Fruit fly (Drosophila melanogaster): Measurements from ENCODE around the gene att-ORFB.

The att-ORFB gene

DNA sequence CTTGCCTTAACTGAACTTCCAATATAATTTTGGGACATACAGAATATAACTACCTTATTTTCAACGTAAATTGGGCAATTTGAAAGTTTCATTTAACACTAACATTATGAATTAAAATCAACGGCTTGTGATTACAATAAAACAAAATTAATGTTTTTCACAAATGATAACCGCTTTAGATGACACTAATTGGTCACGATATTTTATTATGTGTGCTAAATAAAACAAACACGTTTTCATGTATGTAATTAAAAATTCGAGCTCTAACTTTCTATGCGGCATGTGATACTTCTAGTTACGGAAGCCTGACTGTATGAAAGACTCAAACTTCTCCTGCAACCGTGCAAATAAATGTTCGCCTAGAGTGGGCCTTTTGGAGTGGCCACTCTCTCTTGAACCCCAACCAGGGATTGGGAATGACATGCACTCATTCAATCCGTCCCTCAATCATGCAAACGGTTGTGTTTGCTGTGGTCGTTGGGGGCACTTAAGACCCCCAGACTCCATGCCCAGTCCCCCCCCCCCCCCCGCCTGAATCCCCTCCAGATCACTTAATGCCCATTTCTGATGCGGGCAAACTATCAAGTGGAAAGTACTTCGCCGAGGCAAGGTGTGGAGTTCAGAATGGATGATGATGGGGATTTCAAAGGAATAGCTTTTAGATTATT, 41.1 kb upstream of the att-ORFB start:
- TF ChIP-seq bab1 (GFP tag; optimal IDR thresholded peaks at IDR 0.05), result no peak
- TF ChIP-seq CG1620 (GFP tag; optimal IDR thresholded peaks at IDR 0.05), result no peak
- no peak for TF ChIP-seq pad (GFP tag; optimal IDR thresholded peaks at IDR 0.05)
- no peak for TF ChIP-seq kay (GFP tag; ENCODE audit: borderline replicate concordance)
- no peak for TF ChIP-seq CG33017 (tag; optimal IDR thresholded peaks at IDR 0.05)
- TF ChIP-seq CG7045 (GFP tag; optimal IDR thresholded peaks at IDR 0.05), result no peak
- TF ChIP-seq Mnt (GFP tag; optimal IDR thresholded peaks at IDR 0.05), result no peak
- no peak for TF ChIP-seq Clk (GFP tag; optimal IDR thresholded peaks at IDR 0.05)
- TF ChIP-seq cic (GFP tag; optimal IDR thresholded peaks at IDR 0.05), result no peak
- TF ChIP-seq CG12768 (GFP tag; optimal IDR thresholded peaks at IDR 0.05), result no peak
- TF ChIP-seq tj (GFP tag; optimal IDR thresholded peaks at IDR 0.05), result no peak
- TF ChIP-seq CG7101 (tag; optimal IDR thresholded peaks at IDR 0.05), result no peak
- TF ChIP-seq CG11617 (GFP tag; optimal IDR thresholded peaks at IDR 0.05), result no peak

dm6 chr3R:20594194-20595144, 40.3 kb upstream of the att-ORFB start:
- peak; percentile 74 for TF ChIP-seq CG7045 (GFP tag; optimal IDR thresholded peaks at IDR 0.05)
- peak; percentile 66 for TF ChIP-seq pad (GFP tag; optimal IDR thresholded peaks at IDR 0.05)
- peak; percentile 84 for TF ChIP-seq CG7101 (tag; optimal IDR thresholded peaks at IDR 0.05)
- no peak for TF ChIP-seq kay (GFP tag; ENCODE audit: borderline replicate concordance)
- TF ChIP-seq bab1 (GFP tag; optimal IDR thresholded peaks at IDR 0.05), result peak; percentile 87
- no peak for TF ChIP-seq CG5204 (GFP tag; optimal IDR thresholded peaks at IDR 0.05)
- TF ChIP-seq tj (GFP tag; optimal IDR thresholded peaks at IDR 0.05), result peak; percentile 51
- peak; percentile 72 for TF ChIP-seq CG12768 (GFP tag; optimal IDR thresholded peaks at IDR 0.05)
- TF ChIP-seq Crg-1 (GFP tag; optimal IDR thresholded peaks at IDR 0.05), result no peak
- TF ChIP-seq CG11617 (GFP tag; optimal IDR thresholded peaks at IDR 0.05), result peak; percentile 79
- peak; percentile 15 for TF ChIP-seq Clk (GFP tag; optimal IDR thresholded peaks at IDR 0.05)
- peak; percentile 86 for TF ChIP-seq CG14711 (tag; optimal IDR thresholded peaks at IDR 0.05)
- no peak for TF ChIP-seq Mnt (GFP tag; optimal IDR thresholded peaks at IDR 0.05)
- peak; percentile 84 for TF ChIP-seq CG33017 (tag; optimal IDR thresholded peaks at IDR 0.05)

- TF ChIP-seq tj (GFP tag; optimal IDR thresholded peaks at IDR 0.05) (no peak), CG7101 (tag; optimal IDR thresholded peaks at IDR 0.05) (no peak), CG11617 (GFP tag; optimal IDR thresholded peaks at IDR 0.05) (no peak), CG14711 (tag; optimal IDR thresholded peaks at IDR 0.05) (no peak), cic (GFP tag; optimal IDR thresholded peaks at IDR 0.05) (no peak), Hr96 (GFP tag; optimal IDR thresholded peaks at IDR 0.05) (no peak), Mnt (GFP tag; optimal IDR thresholded peaks at IDR 0.05) (no peak), Clk (GFP tag; optimal IDR thresholded peaks at IDR 0.05) (no peak), pad (GFP tag; optimal IDR thresholded peaks at IDR 0.05) (no peak), Crg-1 (GFP tag; optimal IDR thresholded peaks at IDR 0.05) (no peak), CG33017 (tag; optimal IDR thresholded peaks at IDR 0.05) (no peak), CG12768 (GFP tag; optimal IDR thresholded peaks at IDR 0.05) (no peak), CG1620 (GFP tag; optimal IDR thresholded peaks at IDR 0.05) (no peak), CG7045 (GFP tag; optimal IDR thresholded peaks at IDR 0.05) (no peak), toe (GFP tag; optimal IDR thresholded peaks at IDR 0.05) (no peak), cnc (optimal IDR thresholded peaks at IDR 0.05) (no peak)
These were observed 39.3 kb upstream of the att-ORFB start for dm6 chr3R:20593463-20593838.

DNA sequence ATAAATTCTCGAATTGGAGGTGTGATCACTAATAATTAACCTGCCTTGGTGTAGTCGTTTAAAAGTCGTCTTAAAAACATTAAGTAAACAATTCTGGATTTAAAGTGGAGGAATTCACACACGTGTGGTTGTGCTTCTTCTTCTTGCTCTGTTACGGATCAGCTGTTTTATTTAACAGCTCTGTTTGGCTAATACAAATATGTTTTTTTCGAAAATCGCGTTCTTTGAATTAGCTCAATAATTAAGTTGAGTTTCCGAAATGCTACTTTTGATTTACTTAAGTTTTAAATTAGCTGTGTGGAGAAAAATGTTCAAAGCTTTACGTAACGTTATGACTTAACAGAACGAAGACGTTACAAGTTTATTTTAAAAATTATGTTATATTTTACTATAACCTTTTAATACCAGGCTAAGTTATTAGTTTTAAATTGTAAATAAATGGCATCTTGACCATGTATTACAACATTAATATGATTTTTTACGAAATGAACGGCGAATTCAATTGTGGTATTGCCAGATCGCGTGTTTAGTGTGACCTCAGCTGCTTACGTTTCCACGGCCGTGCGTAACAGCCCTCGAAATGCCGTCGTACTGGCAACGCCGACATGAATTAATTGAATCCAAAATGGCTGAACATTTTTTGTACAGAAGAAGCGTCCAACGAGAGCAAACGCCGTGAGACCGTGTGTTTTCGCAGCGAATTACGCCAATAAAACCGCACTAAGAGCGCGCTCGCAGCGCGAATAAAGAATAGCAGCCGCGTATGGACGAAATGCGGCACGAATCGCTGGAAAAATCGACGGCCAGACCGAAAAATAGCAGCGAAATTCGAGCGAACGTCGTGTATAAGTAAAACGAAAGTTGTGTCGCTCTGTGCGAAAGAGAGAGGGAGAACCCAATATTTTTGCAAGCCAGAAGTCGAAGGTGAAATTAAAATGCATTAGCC, 38.6 kb upstream of the att-ORFB start, which contains the start of the genes Pus1 and bon:
TSS of gene Pus1 (minus strand) at position 155 of the 946 bp plus-strand sequence.
TSS of gene bon (plus strand) at position 623 of the 946 bp plus-strand sequence.
- TF ChIP-seq CG7045 (GFP tag; optimal IDR thresholded peaks at IDR 0.05) (no peak), CG11617 (GFP tag; optimal IDR thresholded peaks at IDR 0.05) (peak; percentile 38), Hr96 (GFP tag; optimal IDR thresholded peaks at IDR 0.05) (no peak), CG7101 (tag; optimal IDR thresholded peaks at IDR 0.05) (peak; percentile 4), CG5204 (GFP tag; optimal IDR thresholded peaks at IDR 0.05) (no peak), cnc (optimal IDR thresholded peaks at IDR 0.05) (no peak), Mnt (GFP tag; optimal IDR thresholded peaks at IDR 0.05) (peak; percentile 80), ovo (GFP tag; optimal IDR thresholded peaks at IDR 0.05) (no peak), tj (GFP tag; optimal IDR thresholded peaks at IDR 0.05) (no peak), toe (GFP tag; optimal IDR thresholded peaks at IDR 0.05) (no peak), CG14711 (tag; optimal IDR thresholded peaks at IDR 0.05) (no peak), CG1620 (GFP tag; optimal IDR thresholded peaks at IDR 0.05) (peak; percentile 41), kay (GFP tag; ENCODE audit: borderline replicate concordance) (no peak), Clk (GFP tag; optimal IDR thresholded peaks at IDR 0.05) (no peak), cic (GFP tag; optimal IDR thresholded peaks at IDR 0.05) (no peak), bab1 (GFP tag; optimal IDR thresholded peaks at IDR 0.05) (peak; percentile 18), pad (GFP tag; optimal IDR thresholded peaks at IDR 0.05) (no peak), CG12768 (GFP tag; optimal IDR thresholded peaks at IDR 0.05) (no peak), Crg-1 (GFP tag; optimal IDR thresholded peaks at IDR 0.05) (no peak), CG33017 (tag; optimal IDR thresholded peaks at IDR 0.05) (no peak)

DNA sequence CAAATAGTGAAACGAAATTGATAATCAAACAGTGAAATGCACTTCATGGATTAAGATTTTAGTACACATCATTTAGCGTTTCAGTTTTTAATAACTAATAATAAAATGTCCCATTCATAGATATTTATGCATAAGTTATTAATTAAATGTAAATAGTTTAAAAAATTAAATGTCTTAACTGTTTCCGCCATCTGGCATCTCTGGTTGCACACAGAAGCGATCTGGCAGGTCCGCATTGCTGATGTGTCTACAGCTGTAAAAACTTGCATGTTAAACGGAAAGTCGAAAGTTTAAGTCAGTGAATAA, 34.2 kb upstream of the att-ORFB start, which contains the start of gene Srp72:
TSS of gene Srp72 (plus strand) at position 232 of the 306 bp plus-strand sequence.
- TF ChIP-seq toe (GFP tag; optimal IDR thresholded peaks at IDR 0.05) (no peak), Crg-1 (GFP tag; optimal IDR thresholded peaks at IDR 0.05) (peak; percentile 19), bab1 (GFP tag; optimal IDR thresholded peaks at IDR 0.05) (peak; percentile 44), CG14711 (tag; optimal IDR thresholded peaks at IDR 0.05) (peak; percentile 38), CG11617 (GFP tag; optimal IDR thresholded peaks at IDR 0.05) (peak; percentile 51), CG33017 (tag; optimal IDR thresholded peaks at IDR 0.05) (peak; percentile 1), pad (GFP tag; optimal IDR thresholded peaks at IDR 0.05) (peak; percentile 21), tj (GFP tag; optimal IDR thresholded peaks at IDR 0.05) (no peak), kay (GFP tag; ENCODE audit: borderline replicate concordance) (no peak), cnc (optimal IDR thresholded peaks at IDR 0.05) (no peak), CG1620 (GFP tag; optimal IDR thresholded peaks at IDR 0.05) (peak; percentile 35), CG5204 (GFP tag; optimal IDR thresholded peaks at IDR 0.05) (no peak), ovo (GFP tag; optimal IDR thresholded peaks at IDR 0.05) (no peak), Clk (GFP tag; optimal IDR thresholded peaks at IDR 0.05) (peak; percentile 23), CG12768 (GFP tag; optimal IDR thresholded peaks at IDR 0.05) (peak; percentile 22), Hr96 (GFP tag; optimal IDR thresholded peaks at IDR 0.05) (no peak), CG7045 (GFP tag; optimal IDR thresholded peaks at IDR 0.05) (peak; percentile 42), Mnt (GFP tag; optimal IDR thresholded peaks at IDR 0.05) (peak; percentile 40), CG7101 (tag; optimal IDR thresholded peaks at IDR 0.05) (peak; percentile 36), cic (GFP tag; optimal IDR thresholded peaks at IDR 0.05) (no peak)

Data from whole organism, adult.